ENCODE assay signal across 5 worm cellular contexts in genomic region chrX:5641315-5641714, ce11.
TF ChIP-seq lines count a peak whose summit lies in the region.

T22B7.4 (minus strand) TSS chrX:5641415.

TF ChIP-seq in whole organism, L1 larva, 84 proteins besides CTCF, POLR2A, EP300 and RAD21:
- TF ChIP-seq dpl-1 (GFP tag; optimal IDR thresholded peaks at IDR 0.05; lab: Kevin White, UChicago) (no peak), blmp-1 (tag; optimal IDR thresholded peaks at IDR 0.05; lab: Kevin White, UChicago) (peak; percentile 17)

TF ChIP-seq in whole organism, L4 larva, 104 proteins besides CTCF, POLR2A, EP300 and RAD21:
- TF ChIP-seq vab-7 (GFP tag; IDR thresholded peaks at IDR 0.05; lab: Robert Waterston, UW) (no peak), dmd-8 (GFP tag; IDR thresholded peaks at IDR 0.05; lab: Robert Waterston, UW) (no peak), hmg-1.1 (GFP tag; IDR thresholded peaks at IDR 0.05; lab: Robert Waterston, UW) (0 out of 2 replicates have a peak, but pooled peaks have one; percentile 19), lin-38 (GFP tag; IDR thresholded peaks at IDR 0.05; lab: Robert Waterston, UW) (no peak)

TF ChIP-seq in whole organism, early embryonic, 17 proteins besides CTCF, POLR2A, EP300 and RAD21:
- peak; percentile 49 for TF ChIP-seq hmg-4 (GFP tag; optimal IDR thresholded peaks at IDR 0.05; lab: Kevin White, UChicago)
- TF ChIP-seq aly-1 (tag; optimal IDR thresholded peaks at IDR 0.05; lab: Kevin White, UChicago) = no peak
TF ChIP-seq in whole organism, early embryonic: peak in this region for 1.

TF ChIP-seq in whole organism, late embryonic, 69 proteins besides CTCF, POLR2A, EP300 and RAD21:
- TF ChIP-seq fkh-6 (tag; optimal IDR thresholded peaks at IDR 0.05; lab: Kevin White, UChicago) = no peak
- peak; percentile 11 for TF ChIP-seq dmd-4 (tag; optimal IDR thresholded peaks at IDR 0.05; lab: Kevin White, UChicago; ENCODE audit: borderline replicate concordance)

TF ChIP-seq in whole organism, mixed stage, embryonic, 35 proteins besides CTCF, POLR2A, EP300 and RAD21:
- no peak for TF ChIP-seq zip-8 (tag; optimal IDR thresholded peaks at IDR 0.05; lab: Kevin White, UChicago)
- peak; percentile 32 for TF ChIP-seq nhr-2 (tag; optimal IDR thresholded peaks at IDR 0.05; lab: Kevin White, UChicago)
